Worm (Caenorhabditis elegans): Measurements from ENCODE around the gene T14F9.2.

Gene T14F9.2

DNA sequence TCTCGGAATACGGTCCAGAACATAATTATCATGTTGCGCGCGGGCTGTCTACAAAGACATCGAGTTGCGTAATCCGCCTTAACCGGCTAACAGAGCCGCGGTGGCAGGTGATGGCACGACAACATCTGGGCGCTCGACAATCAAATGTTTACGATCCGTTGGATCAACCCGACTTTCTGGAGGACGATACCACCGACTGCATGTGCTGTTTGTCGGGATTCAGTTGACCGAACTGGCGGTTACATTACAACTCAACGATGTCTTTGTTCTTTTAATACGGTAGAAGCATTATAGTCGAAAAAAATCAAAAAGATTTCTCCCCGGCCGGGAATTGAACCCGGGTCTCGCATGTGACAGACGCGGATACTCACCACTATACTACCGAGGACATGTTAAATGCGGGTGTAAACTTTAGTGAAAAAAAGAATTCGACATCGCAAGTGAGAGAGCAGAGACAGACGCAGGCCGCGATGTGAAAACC is 7.2 kb upstream of the T14F9.2 start (continued):
- TF ChIP-seq F16B12.6 (tag; optimal IDR thresholded peaks at IDR 0.05) (peak; percentile 12), vab-15 (tag; optimal IDR thresholded peaks at IDR 0.05) (no peak), ama-1 (optimal IDR thresholded peaks at IDR 0.05) (no peak), irx-1 (tag; optimal IDR thresholded peaks at IDR 0.05) (peak; percentile 46), grh-1 (GFP tag; IDR thresholded peaks at IDR 0.05) (no peak), egl-27 (tag; optimal IDR thresholded peaks at IDR 0.05) (peak in 1 of 2 experiments; percentile 46), nhr-11 (tag; optimal IDR thresholded peaks at IDR 0.05) (no peak), unc-98 (GFP tag; IDR thresholded peaks at IDR 0.05) (0 out of 2 replicates have a peak, but pooled peaks have one; percentile 28), unc-130 (tag; optimal IDR thresholded peaks at IDR 0.05) (peak; percentile 29), dpl-1 (GFP tag; optimal IDR thresholded peaks at IDR 0.05) (peak in 1 of 3 experiments; percentile 34), mep-1 (tag; optimal IDR thresholded peaks at IDR 0.05) (peak; percentile 52), hlh-4 (tag; optimal IDR thresholded peaks at IDR 0.05) (no peak), unc-62 (GFP tag; optimal IDR thresholded peaks at IDR 0.05) (no peak), ceh-88 (GFP tag; IDR thresholded peaks at IDR 0.05) (peak; percentile 61; the same call in 1 of the 2 replicates), ceh-8 (GFP tag; optimal IDR thresholded peaks at IDR 0.05) (no peak), sox-4 (tag; optimal IDR thresholded peaks at IDR 0.05) (peak; percentile 0), hlh-17 (GFP tag; optimal IDR thresholded peaks at IDR 0.05; ENCODE audit: borderline replicate concordance) (no peak), nhr-12 (tag; optimal IDR thresholded peaks at IDR 0.05) (no peak), lin-39 (tag; optimal IDR thresholded peaks at IDR 0.05) (no peak), nhr-237 (tag; optimal IDR thresholded peaks at IDR 0.05) (peak; percentile 23), Y116A8C.19 (tag; optimal IDR thresholded peaks at IDR 0.05; ENCODE audit: borderline replicate concordance) (no peak), lin-35 (GFP tag; optimal IDR thresholded peaks at IDR 0.05) (peak; percentile 35 to 67), dsc-1 (tag; optimal IDR thresholded peaks at IDR 0.05) (peak; percentile 77), nhr-19 (GFP tag; conservative IDR thresholded peaks at IDR 0.05) (peak; percentile 74), tlp-1 (tag; optimal IDR thresholded peaks at IDR 0.05) (no peak), ztf-11 (tag; optimal IDR thresholded peaks at IDR 0.05) (no peak), pag-3 (tag; optimal IDR thresholded peaks at IDR 0.05; ENCODE audit: borderline replicate concordance, insufficient read depth) (peak; percentile 48), skn-1 (tag; optimal IDR thresholded peaks at IDR 0.05) (peak; percentile 79), ceh-90 (tag; optimal IDR thresholded peaks at IDR 0.05) (no peak), swsn-7 (tag; optimal IDR thresholded peaks at IDR 0.05) (peak; percentile 55), nhr-20 (tag; optimal IDR thresholded peaks at IDR 0.05) (peak; percentile 66), C04F5.9 (tag; optimal IDR thresholded peaks at IDR 0.05) (peak; percentile 24), elt-2 (tag; optimal IDR thresholded peaks at IDR 0.05) (no peak), C34B4.2 (tag; optimal IDR thresholded peaks at IDR 0.05) (no peak), sptf-1 (tag; optimal IDR thresholded peaks at IDR 0.05) (no peak), tbx-2 (tag; optimal IDR thresholded peaks at IDR 0.05) (peak; percentile 59), lin-15B (tag; optimal IDR thresholded peaks at IDR 0.05) (no peak), unc-86 (tag; optimal IDR thresholded peaks at IDR 0.05) (peak; percentile 47), zag-1 (tag; optimal IDR thresholded peaks at IDR 0.05) (no peak), jun-1 (tag; optimal IDR thresholded peaks at IDR 0.05) (peak; percentile 79), blmp-1 (tag; optimal IDR thresholded peaks at IDR 0.05) (peak; percentile 17), fkh-10 (GFP tag; optimal IDR thresholded peaks at IDR 0.05) (peak; percentile 54), mab-9 (GFP tag; IDR thresholded peaks at IDR 0.05) (no peak), mdl-1 (tag; optimal IDR thresholded peaks at IDR 0.05) (peak in 1 of 2 experiments; percentile 69)
